Fruit fly (Drosophila melanogaster) whole organism, embryonic: ENCODE measurements around the gene CG33947.

Experiments
- Atf3 ChIP-seq: fragments of 200-800 bp; sonication (Bioruptor generic); optimal IDR thresholded peaks from 3 replicates; lab custom pipeline; 2016; ENCODE audit warnings: missing biosample characterization, missing genetic modification characterization
- CG10209 ChIP-seq: fragments of 200-800 bp; sonication (Bioruptor generic); optimal IDR thresholded peaks from 3 replicates; lab custom pipeline; 2017; ENCODE audit warnings: missing biosample characterization, mild to moderate bottlenecking, missing genetic modification characterization, missing genetic modification reagents
- CG10267 ChIP-seq: fragments of 200-800 bp; sonication (Bioruptor generic); optimal IDR thresholded peaks from 2 replicates; lab custom pipeline; 2018; ENCODE audit warnings: missing biosample characterization, mild to moderate bottlenecking, missing genetic modification characterization, moderate library complexity
- CG10565 ChIP-seq: fragments of 200-800 bp; sonication (Bioruptor generic); optimal IDR thresholded peaks from 3 replicates; lab custom pipeline; 2016; ENCODE audit warnings: missing biosample characterization, mild to moderate bottlenecking, missing genetic modification characterization
- CG10654 ChIP-seq: fragments of 200-800 bp; sonication (Bioruptor generic); optimal IDR thresholded peaks from 2 replicates; lab custom pipeline; 2016; ENCODE audit warnings: missing biosample characterization, missing genetic modification characterization
- CG10979 ChIP-seq: fragments of 200-800 bp; sonication (Bioruptor generic); optimal IDR thresholded peaks from 2 replicates; lab custom pipeline; 2018; ENCODE audit warnings: missing biosample characterization, mild to moderate bottlenecking, missing genetic modification characterization, moderate library complexity
- CG11723 ChIP-seq: fragments of 200-800 bp; sonication (Bioruptor generic); optimal IDR thresholded peaks from 2 replicates; lab custom pipeline; 2017; ENCODE audit warnings: missing biosample characterization, mild to moderate bottlenecking, missing genetic modification characterization
- CG12236 ChIP-seq: fragments of 200-800 bp; sonication (Bioruptor generic); optimal IDR thresholded peaks from 2 replicates; lab custom pipeline; 2016; ENCODE audit warnings: missing biosample characterization, missing genetic modification characterization
- CG12659 ChIP-seq: fragments of 200-800 bp; sonication (Bioruptor generic); optimal IDR thresholded peaks from 3 replicates; lab custom pipeline; 2017; ENCODE audit warnings: mild to moderate bottlenecking, missing biosample characterization, missing genetic modification reagents, missing genetic modification characterization
- CG12769 ChIP-seq: fragments of 200-800 bp; sonication (Bioruptor generic); optimal IDR thresholded peaks from 2 replicates; lab custom pipeline; 2019; ENCODE audit warnings: missing biosample characterization, mild to moderate bottlenecking, missing genetic modification characterization, moderate library complexity
- CG14860 ChIP-seq: fragments of 200-800 bp; sonication (Bioruptor generic); IDR thresholded peaks from 3 replicates; pipeline ENCODE4 v1.3.6; 2022; ENCODE audit warnings: missing biosample characterization, missing genetic modification characterization; ENCODE audit not compliant: partially characterized antibody
- CG2129 ChIP-seq: fragments of 200-800 bp; sonication (Bioruptor generic); IDR thresholded peaks from 2 replicates; pipeline ENCODE4 v1.3.6; 2022; ENCODE audit warnings: missing biosample characterization, missing genetic modification characterization; ENCODE audit not compliant: partially characterized antibody
- CG30020 ChIP-seq: fragments of 200-800 bp; optimal IDR thresholded peaks from 2 replicates; lab custom pipeline; 2019; ENCODE audit warnings: missing biosample characterization, mild to moderate bottlenecking, missing genetic modification characterization, moderate library complexity
- CG31365 ChIP-seq: fragments of 200-800 bp; sonication (Bioruptor generic); optimal IDR thresholded peaks from 2 replicates; lab custom pipeline; 2018; ENCODE audit warnings: missing biosample characterization, mild to moderate bottlenecking, missing genetic modification characterization
- CG32772 ChIP-seq: fragments of 200-800 bp; sonication (Bioruptor generic); IDR thresholded peaks from 2 replicates; pipeline ENCODE4 v1.3.6; 2022; ENCODE audit warnings: missing biosample characterization, missing genetic modification characterization
- CG3281 ChIP-seq: fragments of 200-800 bp; sonication (Bioruptor generic); optimal IDR thresholded peaks from 3 replicates; lab custom pipeline; 2017; ENCODE audit warnings: missing biosample characterization, mild to moderate bottlenecking, missing genetic modification characterization
- CG34224 ChIP-seq: fragments of 200-800 bp; sonication (Bioruptor generic); IDR thresholded peaks from 3 replicates; pipeline ENCODE4 v1.3.6; 2022; ENCODE audit warnings: missing biosample characterization, missing genetic modification characterization; ENCODE audit not compliant: partially characterized antibody
- CG3847 ChIP-seq: fragments of 200-800 bp; sonication (Bioruptor generic); IDR thresholded peaks from 2 replicates; pipeline ENCODE4 v1.3.6; 2022; ENCODE audit warnings: missing biosample characterization, missing genetic modification characterization
- CG4854 ChIP-seq: fragments of 200-800 bp; sonication (Bioruptor generic); optimal IDR thresholded peaks from 2 replicates; lab custom pipeline; 2016; ENCODE audit warnings: missing biosample characterization, missing genetic modification characterization, inconsistent platforms
- CG7372 ChIP-seq: fragments of 200-800 bp; sonication (Bioruptor generic); IDR thresholded peaks from 2 replicates; pipeline ENCODE4 v1.3.6; 2022; ENCODE audit warnings: missing biosample characterization, missing genetic modification characterization
- Chrac-16 ChIP-seq: fragments of 200-800 bp; sonication (Bioruptor generic); optimal IDR thresholded peaks from 3 replicates; lab custom pipeline; 2016; ENCODE audit warnings: missing biosample characterization, missing genetic modification characterization
- Dll ChIP-seq: fragments of 200-800 bp; sonication (Bioruptor generic); IDR thresholded peaks from 4 replicates; pipeline ENCODE4 v1.3.6; 2022; ENCODE audit warnings: missing biosample characterization, missing genetic modification characterization; ENCODE audit not compliant: partially characterized antibody
- H15 ChIP-seq: fragments of 200-800 bp; sonication (Bioruptor generic); IDR thresholded peaks from 3 replicates; pipeline ENCODE4 v1.3.6; 2022; ENCODE audit warnings: missing biosample characterization, missing genetic modification characterization
- HHEX ChIP-seq: fragments of 200-800 bp; sonication (Bioruptor generic); optimal IDR thresholded peaks from 3 replicates; lab custom pipeline; 2017; ENCODE audit warnings: missing biosample characterization, mild to moderate bottlenecking, missing genetic modification characterization, missing genetic modification reagents
- Lpt ChIP-seq: fragments of >200 bp; optimal IDR thresholded peaks from 2 replicates; lab custom pipeline; 2018; ENCODE audit warnings: missing biosample characterization, missing genetic modification characterization
- Neu2 ChIP-seq: fragments of 200-800 bp; sonication (Bioruptor generic); optimal IDR thresholded peaks from 3 replicates; lab custom pipeline; 2016; ENCODE audit warnings: missing biosample characterization, missing genetic modification characterization, borderline replicate concordance
- Nf-YA ChIP-seq: fragments of 200-800 bp; sonication (Bioruptor generic); IDR thresholded peaks from 2 replicates; pipeline ENCODE4 v1.3.6; 2022; ENCODE audit warnings: missing biosample characterization, missing genetic modification characterization
- Side ChIP-seq: fragments of 200-800 bp; sonication (Bioruptor generic); optimal IDR thresholded peaks from 2 replicates; lab custom pipeline; 2016; ENCODE audit warnings: missing biosample characterization, missing genetic modification characterization
- Tbp ChIP-seq: fragments of >200 bp; optimal IDR thresholded peaks from 2 replicates; lab custom pipeline; 2018; ENCODE audit warnings: missing biosample characterization, missing genetic modification characterization
- Vsx1 ChIP-seq: fragments of 200-800 bp; sonication (Bioruptor generic); optimal IDR thresholded peaks from 2 replicates; lab custom pipeline; 2017; ENCODE audit warnings: missing biosample characterization, mild to moderate bottlenecking, missing genetic modification characterization, missing genetic modification reagents
- YL-1 ChIP-seq: fragments of 200-800 bp; sonication (Bioruptor generic); optimal IDR thresholded peaks from 3 replicates; lab custom pipeline; 2017; ENCODE audit warnings: missing biosample characterization, mild to moderate bottlenecking, missing genetic modification characterization
- bowl ChIP-seq: fragments of 200-800 bp; sonication (Bioruptor generic); IDR thresholded peaks from 2 replicates; pipeline ENCODE4 v1.3.6; 2022; ENCODE audit warnings: missing biosample characterization, missing genetic modification characterization
- cas ChIP-seq: fragments of 200-800 bp; sonication (Bioruptor generic); IDR thresholded peaks from 2 replicates; pipeline ENCODE4 v1.3.6; 2022; ENCODE audit warnings: missing biosample characterization, missing genetic modification characterization
- caup ChIP-seq: fragments of 200-800 bp; sonication (Bioruptor generic); optimal IDR thresholded peaks from 3 replicates; lab custom pipeline; 2017; ENCODE audit warnings: missing biosample characterization, mild to moderate bottlenecking, missing genetic modification characterization, moderate library complexity; ENCODE audit not compliant: severe bottlenecking
- croc ChIP-seq: fragments of 200-800 bp; sonication (Bioruptor generic); conservative IDR thresholded peaks from 3 replicates; pipeline ENCODE4 v1.3.6; 2022; ENCODE audit warnings: missing biosample characterization, missing genetic modification characterization
- danr ChIP-seq: fragments of 200-800 bp; sonication (Bioruptor generic); IDR thresholded peaks from 2 replicates; pipeline ENCODE4 v1.3.6; 2022; ENCODE audit warnings: missing biosample characterization, missing genetic modification characterization
- dati ChIP-seq: fragments of 200-800 bp; sonication (Bioruptor generic); IDR thresholded peaks from 2 replicates; pipeline ENCODE4 v1.3.6; 2022; ENCODE audit warnings: missing biosample characterization, missing genetic modification characterization
- h ChIP-seq: fragments of >200 bp; optimal IDR thresholded peaks from 2 replicates; lab custom pipeline; 2017
- nau ChIP-seq: fragments of 200-800 bp; sonication (Bioruptor generic); optimal IDR thresholded peaks from 3 replicates; lab custom pipeline; 2017; ENCODE audit warnings: missing biosample characterization, mild to moderate bottlenecking, missing genetic modification characterization, missing genetic modification reagents
- phol ChIP-seq: fragments of 200-800 bp; sonication (Bioruptor generic); optimal IDR thresholded peaks from 3 replicates; lab custom pipeline; 2018; ENCODE audit warnings: missing biosample characterization, mild to moderate bottlenecking, missing genetic modification characterization, moderate library complexity
- prd ChIP-seq, 3 experiments: fragments of >200 bp in 2 of 3; fragments of 200-800 bp in 1 of 3; sonication (Bioruptor generic) in 1 of 3; optimal IDR thresholded peaks in 2 of 3; IDR thresholded peaks in 1 of 3; 2 replicates in 2 of 3; 3 replicates in 1 of 3; pipeline versions ENCODE4 v1.3.6 to Lab custom; 2017 to 2022; ENCODE audit warnings: missing biosample characterization in 1 of 3, missing genetic modification characterization in 1 of 3
- row ChIP-seq: fragments of 200-800 bp; sonication (Bioruptor generic); IDR thresholded peaks from 3 replicates; pipeline ENCODE4 v1.3.6; 2022; ENCODE audit warnings: missing biosample characterization, missing genetic modification characterization
- scrt ChIP-seq: fragments of 200-800 bp; sonication (Bioruptor generic); optimal IDR thresholded peaks from 2 replicates; lab custom pipeline; 2018; ENCODE audit warnings: missing biosample characterization, mild to moderate bottlenecking, missing genetic modification characterization, moderate library complexity
- slou ChIP-seq: fragments of 200-800 bp; sonication (Bioruptor generic); optimal IDR thresholded peaks from 3 replicates; lab custom pipeline; 2016; ENCODE audit warnings: missing biosample characterization, missing genetic modification characterization
- sr ChIP-seq: fragments of 200-800 bp; sonication (Bioruptor generic); IDR thresholded peaks from 3 replicates; pipeline ENCODE4 v1.3.6; 2022; ENCODE audit warnings: missing biosample characterization, missing genetic modification characterization
- sug ChIP-seq: fragments of 200-800 bp; optimal IDR thresholded peaks from 2 replicates; lab custom pipeline; 2019; ENCODE audit warnings: missing biosample characterization, mild to moderate bottlenecking, missing genetic modification characterization, moderate library complexity
- trh ChIP-seq: fragments of 200-800 bp; sonication (Bioruptor generic); optimal IDR thresholded peaks from 2 replicates; lab custom pipeline; 2016; ENCODE audit warnings: missing biosample characterization, missing genetic modification characterization
- wek ChIP-seq: fragments of 200-800 bp; sonication (Bioruptor generic); optimal IDR thresholded peaks from 3 replicates; lab custom pipeline; 2018; ENCODE audit warnings: missing biosample characterization, mild to moderate bottlenecking, missing genetic modification characterization, moderate library complexity
- zfh1 ChIP-seq: fragments of 200-800 bp; sonication (Bioruptor generic); IDR thresholded peaks from 3 replicates; pipeline ENCODE4 v1.3.6; 2022; ENCODE audit warnings: missing biosample characterization, missing genetic modification characterization
- zfh2 ChIP-seq: fragments of 200-800 bp; sonication (Bioruptor generic); optimal IDR thresholded peaks from 2 replicates; lab custom pipeline; 2016; ENCODE audit warnings: missing biosample characterization, missing genetic modification characterization

The CG33947 gene

dm6 chr3L:11119901-11120418 lies 23.7 kb downstream of the CG33947 start (continued):
- TF ChIP-seq Lpt (no peak), CG32772 (GFP tag; lab: Robert Waterston, UW) (no peak), Neu2 (GFP tag; lab: Kevin White, UChicago) (no peak), CG30020 (tag; lab: Kevin White, UChicago) (no peak), phol (tag; lab: Kevin White, UChicago) (no peak), prd (optimal IDR thresholded peaks at IDR 0.05; lab: Kevin White, UChicago) (no peak), prd (GFP tag; IDR thresholded peaks at IDR 0.05; lab: Robert Waterston, UW) (no peak), Tbp (GFP tag; lab: Kevin White, UChicago) (no peak), slou (GFP tag; lab: Kevin White, UChicago) (no peak), dati (GFP tag; lab: Robert Waterston, UW) (no peak), sr (GFP tag; lab: Robert Waterston, UW) (peak; percentile 37; the same call in 1 of the 3 replicates), bowl (no peak), Chrac-16 (GFP tag; lab: Kevin White, UChicago) (no peak), caup (GFP tag; lab: Kevin White, UChicago) (peak; percentile 70), nau (GFP tag; lab: Kevin White, UChicago) (peak; percentile 36), cas (GFP tag; lab: Robert Waterston, UW) (no peak), sug (tag; lab: Kevin White, UChicago) (peak; percentile 79), trh (GFP tag; lab: Kevin White, UChicago) (no peak), H15 (GFP tag; lab: Robert Waterston, UW) (no peak), Vsx1 (peak; percentile 57), CG3847 (GFP tag; lab: Robert Waterston, UW) (no peak; the same call in 1 of the 2 replicates), CG10654 (GFP tag; lab: Kevin White, UChicago) (no peak), CG10209 (peak; percentile 30), CG7372 (GFP tag; lab: Robert Waterston, UW) (no peak), CG10979 (tag; lab: Kevin White, UChicago) (no peak), CG31365 (peak; percentile 71), CG2129 (no peak), CG12659 (no peak), CG3281 (GFP tag; lab: Kevin White, UChicago) (peak; percentile 20), CG10565 (GFP tag; lab: Kevin White, UChicago) (no peak), zfh1 (GFP tag; lab: Robert Waterston, UW) (0 out of 3 replicates have a peak, but pooled peaks have one; percentile 18), danr (GFP tag; lab: Robert Waterston, UW) (no peak), h (no peak), Dll (GFP tag; lab: Robert Waterston, UW) (no peak), CG4854 (GFP tag; lab: Kevin White, UChicago) (no peak), CG12236 (GFP tag; lab: Kevin White, UChicago) (no peak), wek (GFP tag; lab: Kevin White, UChicago) (peak; percentile 64), HHEX (GFP tag; lab: Kevin White, UChicago) (peak; percentile 39), Nf-YA (no peak), CG34224 (GFP tag; lab: Robert Waterston, UW) (no peak), CG11723 (GFP tag; lab: Kevin White, UChicago) (peak; percentile 18), YL-1 (GFP tag; lab: Kevin White, UChicago) (peak; percentile 14), CG10267 (tag; lab: Kevin White, UChicago) (no peak), Atf3 (GFP tag; lab: Kevin White, UChicago) (no peak), row (GFP tag; lab: Robert Waterston, UW) (no peak; the same call in 2 of the 3 replicates), scrt (GFP tag; lab: Kevin White, UChicago) (peak; percentile 41), croc (no peak), zfh2 (GFP tag; lab: Kevin White, UChicago) (no peak), Side (GFP tag; lab: Kevin White, UChicago) (peak; percentile 29), CG14860 (GFP tag; lab: Robert Waterston, UW) (no peak), CG12769 (tag; lab: Kevin White, UChicago) (peak; percentile 83)
